Worm (Caenorhabditis elegans) whole organism, L4 larva: ENCODE data around the gene F35D2.6.
A peak's percentile ranks its signal among the peaks of the same experiment; 100 is the strongest.

Source experiments
- aly-2 ChIP-seq: sonication (generic microtip); optimal IDR thresholded peaks from 2 replicates; lab custom pipeline; 2018; ENCODE audit warnings: missing biosample characterization, missing genetic modification characterization
- arid-1 ChIP-seq: fragments of 200-800 bp; sonication (Bioruptor generic); conservative IDR thresholded peaks from 2 replicates; pipeline ENCODE4 v1.3.6; 2022; ENCODE audit warnings: missing genetic modification reagents, missing genetic modification characterization, missing compliant biosample characterization
- daf-16 ChIP-seq, 3 experiments: sonication (generic microtip); optimal IDR thresholded peaks; 2 replicates each; lab custom pipeline; 2016 to 2017; ENCODE audit warnings: missing genetic modification characterization in 3 of 3, missing genetic modification reagents in 3 of 3, mild to moderate bottlenecking in 2 of 3, missing compliant biosample characterization in 2 of 3, missing biosample characterization in 1 of 3, moderate library complexity in 1 of 3
- dpl-1 ChIP-seq: fragments of 150-350 bp; optimal IDR thresholded peaks from 2 replicates; lab custom pipeline; 2014; ENCODE audit warnings: missing biosample characterization, missing genetic modification reagents, missing genetic modification characterization
- hlh-30 ChIP-seq: sonication (generic microtip); optimal IDR thresholded peaks from 2 replicates; lab custom pipeline; 2017; ENCODE audit warnings: antibody characterized with exemption, mild to moderate bottlenecking, missing genetic modification characterization, missing compliant biosample characterization; ENCODE audit not compliant: insufficient read depth
- jun-1 ChIP-seq: fragments of 150-350 bp; optimal IDR thresholded peaks from 2 replicates; lab custom pipeline; 2014; ENCODE audit warnings: missing biosample characterization, missing genetic modification reagents, missing genetic modification characterization
- mxl-3 ChIP-seq: fragments of 200-800 bp; sonication (Bioruptor generic); optimal IDR thresholded peaks from 2 replicates; lab custom pipeline; 2018; ENCODE audit warnings: mild to moderate bottlenecking, missing genetic modification characterization, missing compliant biosample characterization
- nhr-102 ChIP-seq: sonication (generic microtip); optimal IDR thresholded peaks from 2 replicates; lab custom pipeline; 2016; ENCODE audit warnings: mild to moderate bottlenecking, missing genetic modification characterization, moderate library complexity, missing compliant biosample characterization
- nhr-111 ChIP-seq: fragments of 200-800 bp; sonication (Bioruptor generic); optimal IDR thresholded peaks from 2 replicates; lab custom pipeline; 2018; ENCODE audit warnings: mild to moderate bottlenecking, missing genetic modification characterization, missing compliant biosample characterization
- tra-1 ChIP-seq: fragments of 200-800 bp; sonication (Bioruptor generic); IDR thresholded peaks from 2 replicates; pipeline ENCODE4 v1.3.6; 2022; ENCODE audit warnings: missing genetic modification reagents, missing genetic modification characterization, missing compliant biosample characterization
- unc-39 ChIP-seq: sonication (generic microtip); optimal IDR thresholded peaks from 2 replicates; lab custom pipeline; 2017; ENCODE audit warnings: missing biosample characterization, missing genetic modification characterization

F35D2.6 gene

DNA sequence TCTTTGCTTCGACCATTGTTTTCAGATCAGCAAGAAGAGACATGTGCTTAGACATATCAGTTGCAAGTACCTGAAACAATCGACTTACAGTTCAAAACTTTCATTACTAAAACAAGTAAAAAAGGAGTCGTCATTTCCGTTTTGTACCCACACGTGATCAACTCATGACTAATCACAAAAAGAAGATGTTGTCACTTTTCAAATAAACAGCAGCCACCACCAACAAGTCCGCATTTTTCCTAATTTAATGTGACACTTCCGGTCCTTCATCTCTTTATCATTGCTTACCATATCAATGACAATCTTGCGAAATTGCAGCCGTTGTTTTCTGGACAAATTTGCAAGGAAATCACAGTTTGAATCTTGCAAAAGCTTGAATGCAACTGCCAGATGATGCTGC is 51.1 kb downstream of the F35D2.6 start:
- TF ChIP-seq tra-1 (GFP tag; lab: Robert Waterston, UW) = no peak
- no peak for TF ChIP-seq dpl-1
- no peak for TF ChIP-seq daf-16 (GFP tag; optimal IDR thresholded peaks at IDR 0.05; lab: Kevin White, UChicago)
- TF ChIP-seq daf-16 (tag; optimal IDR thresholded peaks at IDR 0.05; lab: Kevin White, UChicago) = no peak
- no peak for TF ChIP-seq unc-39 (tag; lab: Kevin White, UChicago)
- peak; percentile 21 for TF ChIP-seq mxl-3 (GFP tag; lab: Kevin White, UChicago)
- no peak for TF ChIP-seq nhr-102 (tag; lab: Kevin White, UChicago)
- TF ChIP-seq hlh-30 (tag; lab: Kevin White, UChicago) = peak; percentile 53
- no peak for TF ChIP-seq aly-2 (tag; lab: Kevin White, UChicago)
- no peak for TF ChIP-seq arid-1
- no peak for TF ChIP-seq jun-1 (tag; lab: Kevin White, UChicago)
- no peak for TF ChIP-seq nhr-111 (GFP tag; lab: Kevin White, UChicago)
